Worm (Caenorhabditis elegans) whole organism, early embryonic: ENCODE results near the gene ZK418.10.

Source experiments
- F13C5.2 ChIP-seq: sonication (generic microtip); optimal IDR thresholded peaks from 2 replicates; lab custom pipeline; 2017; ENCODE audit warnings: mild to moderate bottlenecking, missing genetic modification characterization, inconsistent platforms, missing compliant biosample characterization
- ama-1 ChIP-seq: fragments of 150-350 bp; optimal IDR thresholded peaks from 2 replicates; lab custom pipeline; 2014
- ceh-13 ChIP-seq: fragments of 200-800 bp; sonication (Bioruptor generic); optimal IDR thresholded peaks from 2 replicates; lab custom pipeline; 2018; ENCODE audit warnings: mild to moderate bottlenecking, missing genetic modification characterization, missing compliant biosample characterization
- ceh-36 ChIP-seq: sonication (generic microtip); optimal IDR thresholded peaks from 2 replicates; lab custom pipeline; 2016; ENCODE audit warnings: missing genetic modification characterization, inconsistent platforms, missing compliant biosample characterization
- ets-7 ChIP-seq: sonication (generic microtip); optimal IDR thresholded peaks from 2 replicates; lab custom pipeline; 2016; ENCODE audit warnings: missing genotype, missing genetic modification characterization, missing compliant biosample characterization
- flt-1 ChIP-seq: fragments of 200-800 bp; sonication (Bioruptor generic); IDR thresholded peaks from 2 replicates; pipeline ENCODE4 v1.3.6; 2022; ENCODE audit warnings: missing genetic modification characterization, missing compliant biosample characterization
- hmbx-1 ChIP-seq: sonication (generic microtip); optimal IDR thresholded peaks from 2 replicates; lab custom pipeline; 2016; ENCODE audit warnings: mild to moderate bottlenecking, missing genetic modification characterization, missing compliant biosample characterization
- hmg-4 ChIP-seq: fragments of 200-800 bp; sonication (Bioruptor generic); optimal IDR thresholded peaks from 2 replicates; lab custom pipeline; 2018; ENCODE audit warnings: mild to moderate bottlenecking, missing genetic modification characterization, missing compliant biosample characterization
- pes-1 ChIP-seq: fragments of 200-800 bp; sonication (Bioruptor generic); IDR thresholded peaks from 2 replicates; pipeline ENCODE4 v1.3.6; 2022; ENCODE audit warnings: missing genetic modification reagents, missing genetic modification characterization, missing compliant biosample characterization
- scrt-1 ChIP-seq: fragments of 200-800 bp; sonication (Bioruptor generic); IDR thresholded peaks from 2 replicates; pipeline ENCODE4 v1.3.6; 2022; ENCODE audit warnings: missing genetic modification characterization, missing compliant biosample characterization
- sea-1 ChIP-seq: fragments of 200-800 bp; sonication (Bioruptor generic); conservative IDR thresholded peaks from 2 replicates; pipeline ENCODE4 v1.3.6; 2022; ENCODE audit warnings: missing genetic modification characterization, missing compliant biosample characterization
- tbx-11 ChIP-seq: fragments of 200-800 bp; sonication (Bioruptor generic); IDR thresholded peaks from 2 replicates; pipeline ENCODE4 v1.3.6; 2022; ENCODE audit warnings: missing genetic modification characterization, missing compliant biosample characterization
- tbx-37 ChIP-seq: fragments of 200-800 bp; sonication (Bioruptor generic); conservative IDR thresholded peaks from 2 replicates; pipeline ENCODE4 v1.3.6; 2022; ENCODE audit warnings: missing genetic modification reagents, missing genetic modification characterization, missing compliant biosample characterization

The ZK418.10 gene

DNA sequence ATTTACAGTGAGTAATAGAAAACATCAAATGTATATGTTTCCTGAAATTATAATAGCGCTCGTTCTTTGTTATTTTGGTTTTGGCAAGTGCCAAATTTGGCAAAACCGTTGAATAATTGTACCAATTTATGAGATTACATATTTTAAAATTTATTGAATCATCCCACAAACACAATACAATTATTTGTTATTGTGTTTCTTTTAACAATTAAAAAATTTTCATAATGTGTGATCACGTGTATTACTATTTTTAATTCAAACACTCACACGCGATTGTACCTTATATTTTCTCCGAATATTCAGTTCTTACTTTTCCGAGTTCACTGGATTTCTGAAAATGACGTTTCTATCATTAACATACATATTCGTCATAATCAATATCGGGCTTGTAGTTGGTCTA, 34.3 kb downstream of the ZK418.10 start, which contains the start of gene R01H2.2:
Gene R01H2.2 (plus strand): TSS at position 301 of the 400 bp plus-strand sequence.
- TF ChIP-seq F13C5.2 (tag; lab: Kevin White, UChicago), result no peak
- no peak for TF ChIP-seq ets-7 (tag; lab: Kevin White, UChicago)
- no peak for TF ChIP-seq pes-1 (GFP tag; lab: Robert Waterston, UW)
- no peak for TF ChIP-seq hmg-4 (GFP tag; lab: Kevin White, UChicago)
- TF ChIP-seq ama-1 (lab: Kevin White, UChicago), result no peak
- TF ChIP-seq ceh-13 (GFP tag; lab: Kevin White, UChicago), result no peak
- no peak for TF ChIP-seq tbx-37 (GFP tag; lab: Robert Waterston, UW)
- TF ChIP-seq scrt-1 (GFP tag; lab: Robert Waterston, UW), result no peak
- TF ChIP-seq tbx-11 (GFP tag; lab: Robert Waterston, UW), result no peak
- TF ChIP-seq hmbx-1 (tag; lab: Kevin White, UChicago), result no peak
- TF ChIP-seq flt-1 (GFP tag; lab: Robert Waterston, UW), result no peak
- no peak for TF ChIP-seq sea-1 (GFP tag; lab: Robert Waterston, UW)

DNA sequence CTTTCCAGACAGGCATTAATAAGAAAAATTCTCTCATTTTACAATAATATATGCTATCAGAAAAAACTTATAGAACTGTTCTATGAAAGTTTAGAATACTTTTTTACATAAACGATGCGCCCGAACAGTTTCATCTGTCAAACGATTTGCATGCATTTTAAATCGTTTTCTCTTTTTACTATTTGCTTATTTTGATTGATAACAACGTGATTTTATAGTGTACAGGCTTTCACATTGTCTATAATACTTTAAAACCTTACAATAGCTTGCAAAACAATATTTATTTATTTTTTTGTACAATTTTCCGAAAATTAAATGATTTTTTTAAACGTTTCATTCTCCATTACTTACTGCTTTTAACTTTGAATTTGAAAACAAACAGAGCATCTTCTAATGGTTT, 44.8 kb downstream of the ZK418.10 start, which contains the start of gene R01H2.7:
Gene R01H2.7 (minus strand): TSS at position 101 of the 400 bp plus-strand sequence.
- no peak for TF ChIP-seq ceh-36 (tag; lab: Kevin White, UChicago)
- TF ChIP-seq tbx-11 (GFP tag; lab: Robert Waterston, UW), result no peak
- TF ChIP-seq flt-1 (GFP tag; lab: Robert Waterston, UW), result no peak
- TF ChIP-seq hmbx-1 (tag; lab: Kevin White, UChicago), result no peak
- no peak for TF ChIP-seq ceh-13 (GFP tag; lab: Kevin White, UChicago)
- no peak for TF ChIP-seq ama-1 (lab: Kevin White, UChicago)
- no peak for TF ChIP-seq pes-1 (GFP tag; lab: Robert Waterston, UW)
- TF ChIP-seq scrt-1 (GFP tag; lab: Robert Waterston, UW), result no peak
- no peak for TF ChIP-seq hmg-4 (GFP tag; lab: Kevin White, UChicago)
